Fruit fly (Drosophila melanogaster) whole organism, pupa: ENCODE measurements around the gene CG8563.

Experiments
- CG10348 ChIP-seq: fragments of 200-800 bp; sonication (Bioruptor generic); IDR thresholded peaks from 2 replicates; pipeline ENCODE4 v1.3.6; 2022; ENCODE audit warnings: missing biosample characterization, missing genetic modification characterization
- CG12605 ChIP-seq: fragments of 200-800 bp; sonication (Bioruptor generic); IDR thresholded peaks from 2 replicates; pipeline ENCODE4 v1.3.6; 2022; ENCODE audit warnings: missing biosample characterization, missing genetic modification characterization
- CG13204 ChIP-seq: fragments of 200-800 bp; sonication (Bioruptor generic); optimal IDR thresholded peaks from 2 replicates; lab custom pipeline; 2018; ENCODE audit warnings: missing biosample characterization, mild to moderate bottlenecking, missing genetic modification characterization, moderate library complexity
- CG14655 ChIP-seq: fragments of 200-800 bp; sonication (Bioruptor generic); optimal IDR thresholded peaks from 3 replicates; lab custom pipeline; 2017; ENCODE audit warnings: mild to moderate bottlenecking, missing biosample characterization, missing genetic modification reagents, missing genetic modification characterization
- CG15710 ChIP-seq: fragments of 200-800 bp; sonication (Bioruptor generic); optimal IDR thresholded peaks from 2 replicates; lab custom pipeline; 2018; ENCODE audit warnings: missing biosample characterization, mild to moderate bottlenecking, missing genetic modification characterization, moderate library complexity
- CG17806 ChIP-seq: fragments of 200-800 bp; sonication (Bioruptor generic); optimal IDR thresholded peaks from 2 replicates; lab custom pipeline; 2018; ENCODE audit warnings: missing biosample characterization, mild to moderate bottlenecking, missing genetic modification characterization, moderate library complexity
- CG32121 ChIP-seq: fragments of 200-800 bp; sonication (Bioruptor generic); IDR thresholded peaks from 2 replicates; pipeline ENCODE4 v1.3.6; 2022; ENCODE audit warnings: missing biosample characterization, missing genetic modification characterization
- CG34367 ChIP-seq: fragments of 200-800 bp; sonication (Bioruptor generic); optimal IDR thresholded peaks from 2 replicates; lab custom pipeline; 2018; ENCODE audit warnings: missing biosample characterization, mild to moderate bottlenecking, missing genetic modification characterization
- CG4496 ChIP-seq: fragments of 200-800 bp; sonication (Bioruptor generic); IDR thresholded peaks from 3 replicates; pipeline ENCODE4 v1.3.6; 2022; ENCODE audit warnings: missing biosample characterization, missing genetic modification characterization
- CG8159 ChIP-seq: fragments of 200-800 bp; sonication (Bioruptor generic); optimal IDR thresholded peaks from 3 replicates; lab custom pipeline; 2018; ENCODE audit warnings: missing biosample characterization, mild to moderate bottlenecking, missing genetic modification characterization, moderate library complexity
- CG8301 ChIP-seq: fragments of 200-800 bp; sonication (Bioruptor generic); optimal IDR thresholded peaks from 2 replicates; lab custom pipeline; 2018; ENCODE audit warnings: missing biosample characterization, mild to moderate bottlenecking, missing genetic modification characterization
- CG9948 ChIP-seq: fragments of 200-800 bp; sonication (Bioruptor generic); optimal IDR thresholded peaks from 2 replicates; lab custom pipeline; 2018; ENCODE audit warnings: missing biosample characterization, mild to moderate bottlenecking, missing genetic modification characterization, moderate library complexity
- D1 ChIP-seq: fragments of 200-800 bp; sonication (Bioruptor generic); optimal IDR thresholded peaks from 2 replicates; lab custom pipeline; 2018; ENCODE audit warnings: missing biosample characterization, mild to moderate bottlenecking, missing genetic modification characterization, moderate library complexity
- EcR ChIP-seq: fragments of 200-800 bp; sonication (Bioruptor generic); optimal IDR thresholded peaks from 3 replicates; lab custom pipeline; 2019; ENCODE audit warnings: missing biosample characterization, missing genetic modification characterization, mild to moderate bottlenecking, moderate library complexity, missing genetic modification reagents
- Ets98B ChIP-seq: fragments of 200-800 bp; sonication (Bioruptor generic); IDR thresholded peaks from 2 replicates; pipeline ENCODE4 v1.3.6; 2022; ENCODE audit warnings: missing biosample characterization, missing genetic modification characterization
- Pif1A ChIP-seq: fragments of 200-800 bp; sonication (Bioruptor generic); optimal IDR thresholded peaks from 3 replicates; lab custom pipeline; 2016; ENCODE audit warnings: missing biosample characterization, missing genetic modification characterization
- Pif1B ChIP-seq: fragments of 200-800 bp; sonication (Bioruptor generic); optimal IDR thresholded peaks from 3 replicates; lab custom pipeline; 2016; ENCODE audit warnings: missing biosample characterization, missing genetic modification characterization
- Snoo ChIP-seq: fragments of 200-800 bp; sonication (Bioruptor generic); optimal IDR thresholded peaks from 3 replicates; lab custom pipeline; 2017; ENCODE audit warnings: missing biosample characterization, mild to moderate bottlenecking, missing genetic modification characterization, inconsistent platforms
- fd96Ca ChIP-seq: fragments of 200-800 bp; sonication (Bioruptor generic); IDR thresholded peaks from 3 replicates; pipeline ENCODE4 v1.3.6; 2022; ENCODE audit warnings: missing biosample characterization, missing genetic modification characterization
- gl ChIP-seq: fragments of 200-800 bp; sonication (Bioruptor generic); optimal IDR thresholded peaks from 2 replicates; lab custom pipeline; 2018; ENCODE audit warnings: missing biosample characterization, mild to moderate bottlenecking, missing genetic modification characterization
- rn ChIP-seq: fragments of 200-800 bp; sonication (Bioruptor generic); IDR thresholded peaks from 2 replicates; pipeline ENCODE4 v1.3.6; 2022; ENCODE audit warnings: missing biosample characterization, missing genetic modification characterization

The CG8563 gene

dm6 chr3L:7349311-7349710 lies 41.2 kb upstream of the CG8563 start:
- TF ChIP-seq CG4496 (GFP tag; lab: Robert Waterston, UW) (no peak), CG32121 (no peak), CG15710 (no peak), gl (tag; lab: Kevin White, UChicago) (no peak), CG8159 (no peak), CG17806 (no peak), CG14655 (GFP tag; lab: Kevin White, UChicago) (no peak), CG34367 (tag; lab: Kevin White, UChicago) (no peak), rn (no peak), CG9948 (no peak), D1 (tag; lab: Kevin White, UChicago) (no peak), Snoo (tag; lab: Kevin White, UChicago) (no peak)

dm6 chr3L:7356386-7357117 lies 34.0 kb upstream of the CG8563 start, which contains the start of gene CTCF:
Gene CTCF (minus strand): TSS chr3L:7356713.
- TF ChIP-seq fd96Ca (GFP tag; lab: Robert Waterston, UW) = peak; percentile 30; the same call in 1 of the 3 replicates
- peak; percentile 12 for TF ChIP-seq CG9948
- peak; percentile 13 for TF ChIP-seq CG15710
- TF ChIP-seq CG13204 (GFP tag; lab: Kevin White, UChicago) = no peak

DNA sequence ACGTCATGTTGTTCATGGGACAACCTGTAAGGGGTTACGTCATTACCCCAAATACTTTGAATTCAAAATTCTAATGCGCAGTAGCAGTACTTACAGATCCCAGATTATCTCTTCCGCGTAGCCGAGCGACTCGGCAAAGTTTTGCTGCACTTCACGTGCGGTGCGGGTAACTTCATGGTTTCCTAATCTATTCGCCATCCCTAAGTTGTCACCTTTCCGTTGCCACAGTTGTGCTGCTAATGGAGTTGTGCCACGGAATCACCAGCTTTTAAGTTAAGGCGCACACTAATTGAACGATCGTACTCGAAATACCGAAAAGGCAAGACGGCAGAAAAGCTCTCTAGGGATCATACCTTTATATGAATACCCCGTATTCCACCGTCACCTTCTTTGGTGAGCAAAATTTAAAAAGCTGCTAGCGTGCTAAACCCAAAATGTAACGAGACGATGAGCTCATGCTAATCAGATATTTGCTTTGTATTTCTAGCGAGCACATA lies 30.7 kb upstream of the CG8563 start, which contains the start of gene pst:
Gene pst (minus strand): TSS at position 437 of the 497 bp plus-strand sequence.
- TF ChIP-seq CG10348 (GFP tag; lab: Robert Waterston, UW) (no peak), CG17806 (no peak), Snoo (tag; lab: Kevin White, UChicago) (no peak), rn (no peak), EcR (GFP tag; lab: Kevin White, UChicago) (no peak), CG12605 (peak; percentile 16; the same call in 1 of the 2 replicates), CG14655 (GFP tag; lab: Kevin White, UChicago) (no peak), CG4496 (GFP tag; lab: Robert Waterston, UW) (no peak), D1 (tag; lab: Kevin White, UChicago) (no peak), gl (tag; lab: Kevin White, UChicago) (no peak), CG34367 (tag; lab: Kevin White, UChicago) (no peak), CG8159 (no peak), CG9948 (no peak), Ets98B (GFP tag; lab: Robert Waterston, UW) (peak; percentile 5; the same call in 1 of the 2 replicates), CG15710 (peak; percentile 6)

DNA sequence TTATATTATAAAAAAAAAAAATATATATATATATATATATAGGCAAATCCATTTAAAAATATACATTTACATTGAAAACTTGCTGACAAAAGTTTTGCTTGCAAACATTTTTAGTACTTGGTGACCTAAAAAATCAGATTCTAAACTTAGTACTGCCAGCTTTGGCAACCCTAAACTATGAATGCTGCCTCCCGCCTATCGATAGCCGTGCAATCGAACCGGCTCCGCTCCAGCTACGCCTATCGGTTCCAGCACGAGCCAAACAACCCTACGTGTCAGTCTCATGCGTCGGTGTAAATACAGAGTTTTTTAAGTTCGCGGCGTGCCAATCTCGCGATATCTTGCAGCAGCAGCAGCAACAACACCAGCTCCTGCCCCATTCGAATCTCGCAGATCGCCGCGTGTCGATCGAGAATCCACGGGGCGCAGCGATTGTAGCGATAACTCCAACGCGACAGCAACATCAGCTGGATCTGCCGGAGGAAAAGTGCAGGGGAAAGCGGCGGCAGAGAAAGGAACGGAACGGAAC lies 30.2 kb upstream of the CG8563 start, which contains the start of gene Sec63:
Gene Sec63 (plus strand): TSS at position 238 of the 529 bp plus-strand sequence.
- TF ChIP-seq EcR (GFP tag; lab: Kevin White, UChicago) (no peak), CG17806 (no peak), CG4496 (GFP tag; lab: Robert Waterston, UW) (peak; percentile 26; the same call in 2 of the 3 replicates), CG13204 (GFP tag; lab: Kevin White, UChicago) (peak; percentile 11), Ets98B (GFP tag; lab: Robert Waterston, UW) (peak; percentile 38), CG12605 (no peak)

DNA sequence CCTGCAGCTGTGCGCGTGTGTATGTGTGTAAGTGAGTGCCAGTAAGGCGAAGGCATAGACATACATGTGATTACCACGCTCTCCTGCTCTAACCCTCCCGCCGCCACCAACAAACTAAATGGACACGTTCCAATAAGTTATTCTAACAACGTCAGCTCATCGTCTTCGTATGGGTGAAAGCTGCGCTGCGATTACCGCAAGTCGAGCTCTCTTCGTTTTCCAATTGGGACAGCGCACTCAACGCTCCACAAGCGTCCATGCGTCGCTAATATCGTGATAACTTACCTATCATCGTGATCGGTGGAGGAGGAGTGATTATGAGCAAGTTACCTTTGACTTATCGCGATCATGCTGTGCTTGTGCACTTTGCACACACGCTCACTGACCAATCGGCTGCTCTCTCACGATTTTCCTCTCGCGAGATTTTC lies 29.4 kb upstream of the CG8563 start:
- TF ChIP-seq CG8301 (tag; lab: Kevin White, UChicago) (peak; percentile 26), Pif1B (GFP tag; lab: Kevin White, UChicago) (peak; percentile 61), CG10348 (GFP tag; lab: Robert Waterston, UW) (no peak), D1 (tag; lab: Kevin White, UChicago) (no peak), fd96Ca (GFP tag; lab: Robert Waterston, UW) (peak; percentile 79; the same call in 2 of the 3 replicates), CG13204 (GFP tag; lab: Kevin White, UChicago) (no peak), CG9948 (peak; percentile 16), rn (no peak), Snoo (tag; lab: Kevin White, UChicago) (no peak), CG4496 (GFP tag; lab: Robert Waterston, UW) (peak; percentile 81), CG17806 (no peak), CG12605 (peak; percentile 83), Pif1A (GFP tag; lab: Kevin White, UChicago) (peak; percentile 75), Ets98B (GFP tag; lab: Robert Waterston, UW) (peak; percentile 94), gl (tag; lab: Kevin White, UChicago) (peak; percentile 4)

DNA sequence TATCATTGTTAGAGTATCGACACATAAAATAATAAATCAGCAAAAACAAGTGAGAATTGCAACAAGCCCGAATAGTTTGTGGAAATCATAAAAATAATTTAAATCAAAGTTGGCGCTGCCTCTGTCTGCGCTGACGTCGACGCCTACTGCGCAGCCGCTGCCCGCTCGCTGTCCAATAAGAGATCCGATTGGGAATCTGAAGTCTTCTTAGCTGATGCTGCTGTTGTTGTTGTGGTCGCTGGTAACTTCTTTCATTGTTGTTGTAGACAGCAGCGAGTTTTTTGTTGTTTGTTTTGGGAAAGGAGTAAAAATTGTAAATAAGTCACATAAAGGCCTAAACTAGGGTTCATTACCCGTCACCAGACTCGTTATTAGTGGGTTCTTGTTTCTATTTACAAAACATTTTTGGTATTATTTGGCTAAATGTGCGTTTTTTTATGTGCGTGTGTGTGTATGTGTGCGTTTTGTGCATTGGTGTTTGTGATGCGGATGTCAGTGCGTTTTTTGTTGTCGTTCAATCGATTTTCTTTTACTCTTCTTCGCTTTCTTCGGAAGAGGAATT lies 25.7 kb upstream of the CG8563 start:
- TF ChIP-seq CG8301 (tag; lab: Kevin White, UChicago) (no peak), rn (no peak), Pif1B (GFP tag; lab: Kevin White, UChicago) (no peak), D1 (tag; lab: Kevin White, UChicago) (no peak), CG8159 (no peak), CG14655 (GFP tag; lab: Kevin White, UChicago) (no peak), CG15710 (no peak), fd96Ca (GFP tag; lab: Robert Waterston, UW) (no peak), CG4496 (GFP tag; lab: Robert Waterston, UW) (no peak)
